Worm (Caenorhabditis elegans) whole organism, L4/young adult: ENCODE measurements around the gene gpa-2.
A peak's percentile ranks its signal among the peaks of the same experiment; 100 is the strongest.

ENCODE experiments used
- W03F9.2 ChIP-seq: fragments of 150-350 bp; optimal IDR thresholded peaks from 2 replicates; lab custom pipeline; 2014; ENCODE audit warnings: missing biosample characterization, missing genetic modification characterization
- him-1 ChIP-seq: sonication (generic microtip); optimal IDR thresholded peaks from 2 replicates; lab custom pipeline; 2016; ENCODE audit warnings: missing genotype, missing genetic modification reagents, missing genetic modification characterization, missing compliant biosample characterization

ce11 chrV:8348959-8349389, 21.8 kb upstream of the gpa-2 start:
- TF ChIP-seq W03F9.2 (tag; lab: Kevin White, UChicago) = peak; percentile 67
- peak; percentile 50 for TF ChIP-seq him-1 (tag; lab: Kevin White, UChicago)
